Fruit fly (Drosophila melanogaster) S2 (cell line): Measurements from ENCODE around the gene CG33702.

Experiments
- CG8478 ChIP-seq: fragments of >200 bp; optimal IDR thresholded peaks from 2 replicates; lab custom pipeline; 2018
- CTCF ChIP-seq, 2 experiments: fragments of >200 bp; optimal IDR thresholded peaks; 2 replicates each; lab custom pipeline; 2018

DNA sequence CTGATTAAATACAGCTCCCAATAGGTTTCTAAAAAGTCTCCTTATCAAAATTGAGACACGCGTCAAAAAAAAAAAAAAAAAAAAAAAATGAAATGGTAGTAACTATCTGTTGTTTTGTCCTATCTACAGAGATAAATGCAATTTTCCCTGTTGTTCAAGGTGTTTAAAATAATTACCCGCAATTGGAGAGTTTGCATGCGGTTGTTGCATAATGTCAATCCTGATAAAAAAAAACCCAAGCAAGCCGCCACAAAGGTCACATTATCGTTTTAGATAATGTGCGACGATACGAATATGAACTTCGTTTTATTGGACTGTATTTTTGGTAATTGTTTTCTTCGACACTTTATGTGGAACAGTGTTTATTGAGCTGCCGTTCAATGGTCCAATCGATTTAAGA, 10.4 kb downstream of the CG33702 start:
- TF ChIP-seq CG8478 (no peak), CTCF (optimal IDR thresholded peaks at IDR 0.05; lab: Kevin White, UChicago) (no peak)
